Fruit fly (Drosophila melanogaster): Measurements from ENCODE around the gene CG7326.
A peak's percentile ranks its signal among the peaks of the same experiment; 100 is the strongest.

CG7326 gene

dm6 chrX:18883999-18884671 is 20.6 kb upstream of the CG7326 start, which contains the start of gene CG7332 (continued):
- TF ChIP-seq CG34224 (GFP tag; IDR thresholded peaks at IDR 0.05; ENCODE audit: partially characterized antibody) = peak; percentile 58; the same call in 2 of the 3 replicates
- TF ChIP-seq Aef1 (GFP tag; IDR thresholded peaks at IDR 0.05) = no peak
- no peak for TF ChIP-seq Chrac-16 (GFP tag; optimal IDR thresholded peaks at IDR 0.05)
- no peak for TF ChIP-seq CG14441 (GFP tag; IDR thresholded peaks at IDR 0.05)
- no peak for TF ChIP-seq Atf-2 (GFP tag; optimal IDR thresholded peaks at IDR 0.05)
- TF ChIP-seq BEAF-32 (GFP tag; optimal IDR thresholded peaks at IDR 0.05) = peak; percentile 72
- TF ChIP-seq caup (GFP tag; optimal IDR thresholded peaks at IDR 0.05; ENCODE audit: severe bottlenecking) = no peak
- TF ChIP-seq CG15269 (tag; optimal IDR thresholded peaks at IDR 0.05) = no peak
- TF ChIP-seq CG10431 (GFP tag; optimal IDR thresholded peaks at IDR 0.05) = no peak
- TF ChIP-seq lilli (GFP tag; optimal IDR thresholded peaks at IDR 0.05) = peak; percentile 8
- no peak for TF ChIP-seq CkIIα-i1 (GFP tag; IDR thresholded peaks at IDR 0.05)
- no peak for TF ChIP-seq CG6765 (GFP tag; optimal IDR thresholded peaks at IDR 0.05)
- peak; percentile 17 for TF ChIP-seq CG33213 (GFP tag; optimal IDR thresholded peaks at IDR 0.05)
- no peak for TF ChIP-seq Six4 (GFP tag; optimal IDR thresholded peaks at IDR 0.05)
- no peak for TF ChIP-seq CG15011 (GFP tag; optimal IDR thresholded peaks at IDR 0.05)
- TF ChIP-seq CG15696 (tag; optimal IDR thresholded peaks at IDR 0.05) = no peak
- no peak for TF ChIP-seq CG32767 (GFP tag; IDR thresholded peaks at IDR 0.05)
- no peak; the same call in 2 of the 3 replicates for TF ChIP-seq zfh1 (GFP tag; IDR thresholded peaks at IDR 0.05)
- no peak for TF ChIP-seq MESR4 (GFP tag; optimal IDR thresholded peaks at IDR 0.05)
- no peak for TF ChIP-seq Hand (GFP tag; optimal IDR thresholded peaks at IDR 0.05)
- TF ChIP-seq CG16813 (GFP tag; IDR thresholded peaks at IDR 0.05; ENCODE audit: partially characterized antibody) = peak; percentile 66
- TF ChIP-seq gsb (GFP tag; IDR thresholded peaks at IDR 0.05) = no peak
- no peak for TF ChIP-seq CG6654 (GFP tag; optimal IDR thresholded peaks at IDR 0.05)
- peak; percentile 13 for TF ChIP-seq CoRest (tag; optimal IDR thresholded peaks at IDR 0.05)
- no peak for TF ChIP-seq CTCF (GFP tag; optimal IDR thresholded peaks at IDR 0.05)
- TF ChIP-seq Hr78 (GFP tag; optimal IDR thresholded peaks at IDR 0.05) = no peak
- no peak for TF ChIP-seq CG13894 (tag; optimal IDR thresholded peaks at IDR 0.05)

dm6 chrX:18869489-18870132 is 6.0 kb upstream of the CG7326 start:
- TF ChIP-seq CG13123 (GFP tag; optimal IDR thresholded peaks at IDR 0.05) = no peak
- TF ChIP-seq Abd-B (GFP tag; optimal IDR thresholded peaks at IDR 0.05) = no peak
- no peak for TF ChIP-seq CG16815 (GFP tag; optimal IDR thresholded peaks at IDR 0.05)
- 0 out of 2 replicates have a peak, but pooled peaks have one; percentile 17 for TF ChIP-seq CG31224 (GFP tag; IDR thresholded peaks at IDR 0.05)
- peak; percentile 34 for TF ChIP-seq CG10654 (GFP tag; optimal IDR thresholded peaks at IDR 0.05)
- peak; percentile 13 for TF ChIP-seq CG15696 (tag; optimal IDR thresholded peaks at IDR 0.05)
- peak; percentile 40 for TF ChIP-seq HHEX (GFP tag; optimal IDR thresholded peaks at IDR 0.05)
- peak; percentile 30; the same call in 1 of the 2 replicates for TF ChIP-seq gsb (GFP tag; IDR thresholded peaks at IDR 0.05)
- peak; percentile 65 for TF ChIP-seq row (GFP tag; IDR thresholded peaks at IDR 0.05)
- peak; percentile 71 for TF ChIP-seq CG32532 (GFP tag; IDR thresholded peaks at IDR 0.05)
- peak; percentile 65 for TF ChIP-seq Ptx1 (GFP tag; IDR thresholded peaks at IDR 0.05)
- peak; percentile 40; the same call in 1 of the 2 replicates for TF ChIP-seq E2f2 (GFP tag; IDR thresholded peaks at IDR 0.05)
- TF ChIP-seq Aef1 (GFP tag; IDR thresholded peaks at IDR 0.05) = peak; percentile 54; the same call in 2 of the 3 replicates
- TF ChIP-seq hkb (optimal IDR thresholded peaks at IDR 0.05) = no peak
- TF ChIP-seq hkb (GFP tag; IDR thresholded peaks at IDR 0.05) = peak; percentile 82
- no peak for TF ChIP-seq pita (GFP tag; optimal IDR thresholded peaks at IDR 0.05)
- TF ChIP-seq ems (GFP tag; optimal IDR thresholded peaks at IDR 0.05) = peak; percentile 24
- peak; percentile 37; the same call in 1 of the 2 replicates for TF ChIP-seq sob (GFP tag; IDR thresholded peaks at IDR 0.05)
- TF ChIP-seq B-H1 (GFP tag; IDR thresholded peaks at IDR 0.05) = peak; percentile 41; the same call in 1 of the 3 replicates
- TF ChIP-seq lilli (GFP tag; optimal IDR thresholded peaks at IDR 0.05) = peak; percentile 47
- TF ChIP-seq Nf-YC (tag; optimal IDR thresholded peaks at IDR 0.05) = no peak
- peak; percentile 16 for TF ChIP-seq ewg (GFP tag; optimal IDR thresholded peaks at IDR 0.05)
- TF ChIP-seq en (GFP tag; optimal IDR thresholded peaks at IDR 0.05) = peak; percentile 20
- TF ChIP-seq zfh1 (GFP tag; IDR thresholded peaks at IDR 0.05) = peak; percentile 49; the same call in 1 of the 3 replicates
- TF ChIP-seq tup (GFP tag; optimal IDR thresholded peaks at IDR 0.05) = no peak
- TF ChIP-seq CG10209 (GFP tag; optimal IDR thresholded peaks at IDR 0.05) = peak; percentile 48
- TF ChIP-seq CG16813 (GFP tag; IDR thresholded peaks at IDR 0.05; ENCODE audit: partially characterized antibody) = no peak
